Worm (Caenorhabditis elegans): ENCODE measurements around the gene acl-6.

DNA sequence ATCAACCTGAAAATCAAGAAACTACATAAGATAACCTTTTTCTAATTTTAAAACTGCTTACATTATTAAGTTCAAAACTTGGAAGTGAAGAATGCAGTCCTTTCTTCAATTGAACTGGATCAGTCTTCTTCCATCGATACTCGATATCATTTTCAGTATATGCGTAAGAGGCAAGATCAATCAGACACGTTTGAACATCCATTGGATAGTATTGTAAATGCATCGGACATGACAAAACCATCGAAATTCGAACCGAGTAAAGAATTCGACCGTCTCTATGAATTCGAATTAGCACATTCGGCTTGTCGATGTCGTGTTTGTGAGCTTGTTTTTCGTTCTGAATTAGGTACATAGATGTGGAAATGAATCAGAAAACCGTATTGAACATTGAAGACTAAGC is 17.6 kb downstream of the acl-6 start:
- TF ChIP-seq flt-1 (GFP tag; IDR thresholded peaks at IDR 0.05) (no peak), T22C8.4 (GFP tag; IDR thresholded peaks at IDR 0.05) (no peak), ztf-23 (GFP tag; IDR thresholded peaks at IDR 0.05) (no peak), ref-1 (GFP tag; conservative IDR thresholded peaks at IDR 0.05) (no peak), cog-1 (tag; optimal IDR thresholded peaks at IDR 0.05) (no peak), ztf-29 (GFP tag; IDR thresholded peaks at IDR 0.05) (no peak), med-1 (GFP tag; optimal IDR thresholded peaks at IDR 0.05; ENCODE audit: insufficient read depth) (no peak), tab-1 (GFP tag; IDR thresholded peaks at IDR 0.05) (no peak), klf-2 (GFP tag; conservative IDR thresholded peaks at IDR 0.05) (no peak)
